Fruit fly (Drosophila melanogaster): ENCODE measurements around the gene TFAM.

dm6 chr3R:20542283-20543144, 34.3 kb downstream of the TFAM start:
- TF ChIP-seq CG12605 (GFP tag; IDR thresholded peaks at IDR 0.05) (no peak), EcR (GFP tag; optimal IDR thresholded peaks at IDR 0.05) (no peak), rn (GFP tag; IDR thresholded peaks at IDR 0.05) (no peak), gl (tag; optimal IDR thresholded peaks at IDR 0.05) (no peak), Pif1B (GFP tag; optimal IDR thresholded peaks at IDR 0.05) (no peak), CG13204 (GFP tag; optimal IDR thresholded peaks at IDR 0.05) (no peak), CG14655 (GFP tag; optimal IDR thresholded peaks at IDR 0.05) (no peak), CG8159 (tag; optimal IDR thresholded peaks at IDR 0.05) (no peak), CG34367 (tag; optimal IDR thresholded peaks at IDR 0.05) (no peak), CG15710 (tag; optimal IDR thresholded peaks at IDR 0.05) (no peak), CG9948 (tag; optimal IDR thresholded peaks at IDR 0.05) (no peak)
